Worm (Caenorhabditis elegans): ENCODE results near the gene bra-2.
"Not testable (repeated sequence)": the region's sequence is repeated elsewhere in the genome, so short reads cannot be mapped to it uniquely, and the experiment has no call there.

bra-2 gene

DNA sequence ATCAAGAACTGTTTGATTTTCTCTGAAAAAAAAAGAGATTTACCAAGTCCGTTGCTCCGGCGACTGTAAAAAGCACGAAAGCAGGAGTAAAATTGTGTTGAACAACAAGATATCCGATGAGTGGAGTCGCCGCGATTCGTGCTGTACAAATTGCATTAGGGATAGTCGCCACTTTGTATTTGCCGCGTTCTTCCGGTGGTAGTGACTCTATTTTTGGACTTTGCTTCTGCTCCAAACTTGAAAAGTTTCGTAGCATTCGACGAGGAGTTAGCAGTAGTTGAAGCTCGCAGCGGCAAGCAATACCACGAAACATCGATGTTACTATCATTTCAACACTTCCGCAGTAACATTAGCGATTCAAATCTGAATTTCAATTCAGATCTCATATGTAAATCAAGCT is 1.5 kb upstream of the bra-2 start, which contains the start of gene crls-1:
Gene crls-1 (minus strand): TSS at position 363 of the 400 bp plus-strand sequence.
- TF ChIP-seq gmeb-1 (tag; optimal IDR thresholded peaks at IDR 0.05) (no peak), lsy-2 (tag; optimal IDR thresholded peaks at IDR 0.05) (peak in 1 of 2 experiments; percentile 14), aly-2 (tag; optimal IDR thresholded peaks at IDR 0.05) (no peak), ztf-11 (tag; optimal IDR thresholded peaks at IDR 0.05) (no peak), elt-3 (tag; optimal IDR thresholded peaks at IDR 0.05) (no peak), alr-1 (tag; optimal IDR thresholded peaks at IDR 0.05) (no peak), lin-13 (GFP tag; optimal IDR thresholded peaks at IDR 0.05) (no peak), C34F6.9 (tag; optimal IDR thresholded peaks at IDR 0.05) (no peak)

DNA sequence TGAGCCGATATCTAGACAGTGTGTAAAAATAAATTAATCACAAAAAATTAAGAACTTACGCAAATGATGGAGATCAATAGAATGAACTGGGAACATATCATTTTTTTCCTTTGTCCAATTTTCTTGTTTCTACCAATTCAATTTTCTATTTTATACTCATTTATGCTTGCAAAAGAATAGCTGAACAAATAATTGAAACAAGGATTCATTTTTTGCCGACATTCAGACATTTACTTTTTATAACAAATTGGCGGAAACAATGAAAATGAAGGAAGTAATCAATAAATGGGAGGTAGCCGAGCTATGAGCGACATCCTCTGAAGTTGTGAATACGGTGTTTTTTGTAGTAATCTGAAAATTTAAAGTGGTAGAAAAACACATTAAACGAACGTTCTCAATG is 5.8 kb downstream of the bra-2 start, which contains the start of gene idpp-13:
Gene idpp-13 (minus strand): TSS at position 101 of the 400 bp plus-strand sequence.
- TF ChIP-seq skn-1 (tag; optimal IDR thresholded peaks at IDR 0.05) (no peak), C34F6.9 (tag; optimal IDR thresholded peaks at IDR 0.05) (no peak), snpc-4 (tag; optimal IDR thresholded peaks at IDR 0.05) (no peak), ama-1 (optimal IDR thresholded peaks at IDR 0.05) (no peak), nhr-12 (tag; optimal IDR thresholded peaks at IDR 0.05) (no peak), unc-62 (GFP tag; optimal IDR thresholded peaks at IDR 0.05) (no peak), F13H6.1 (tag; optimal IDR thresholded peaks at IDR 0.05) (no peak), egl-27 (tag; optimal IDR thresholded peaks at IDR 0.05) (no peak), elt-3 (tag; optimal IDR thresholded peaks at IDR 0.05) (no peak), mdl-1 (tag; optimal IDR thresholded peaks at IDR 0.05) (no peak), sma-9 (GFP tag; optimal IDR thresholded peaks at IDR 0.05) (no peak), sma-9 (tag; optimal IDR thresholded peaks at IDR 0.05) (no peak), R02D3.7 (tag; optimal IDR thresholded peaks at IDR 0.05) (no peak), blmp-1 (tag; optimal IDR thresholded peaks at IDR 0.05; ENCODE audit: insufficient read depth) (no peak), ZK546.5 (tag; optimal IDR thresholded peaks at IDR 0.05) (no peak), nhr-25 (tag; optimal IDR thresholded peaks at IDR 0.05) (no peak), sma-3 (GFP tag; optimal IDR thresholded peaks at IDR 0.05) (no peak), nhr-129 (tag; optimal IDR thresholded peaks at IDR 0.05) (no peak), aly-2 (tag; optimal IDR thresholded peaks at IDR 0.05) (no peak), unc-39 (tag; optimal IDR thresholded peaks at IDR 0.05) (no peak)

DNA sequence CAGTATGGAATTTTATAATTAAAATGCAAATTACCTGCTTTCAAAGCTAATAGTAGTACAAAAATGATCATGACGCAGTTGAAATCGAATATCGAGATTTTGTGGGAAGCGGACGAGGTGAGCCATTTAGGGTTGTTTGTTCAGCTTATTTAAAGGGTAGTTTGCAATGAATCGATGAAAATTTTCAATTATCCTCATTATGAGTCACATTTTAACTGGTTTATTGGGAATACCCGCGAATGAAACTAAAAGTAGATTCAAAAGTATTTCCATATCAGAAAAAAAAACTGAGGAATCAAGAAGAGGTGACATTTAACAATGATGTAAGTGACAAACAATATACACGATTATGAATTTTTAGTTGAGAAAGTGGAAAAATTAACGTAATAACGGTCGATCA is 8.3 kb downstream of the bra-2 start, which contains the start of gene F23H11.7:
Gene F23H11.7 (minus strand): TSS at position 101 of the 400 bp plus-strand sequence.
- TF ChIP-seq unc-39 (tag; optimal IDR thresholded peaks at IDR 0.05), result no peak
- no peak for TF ChIP-seq ama-1 (optimal IDR thresholded peaks at IDR 0.05)

DNA sequence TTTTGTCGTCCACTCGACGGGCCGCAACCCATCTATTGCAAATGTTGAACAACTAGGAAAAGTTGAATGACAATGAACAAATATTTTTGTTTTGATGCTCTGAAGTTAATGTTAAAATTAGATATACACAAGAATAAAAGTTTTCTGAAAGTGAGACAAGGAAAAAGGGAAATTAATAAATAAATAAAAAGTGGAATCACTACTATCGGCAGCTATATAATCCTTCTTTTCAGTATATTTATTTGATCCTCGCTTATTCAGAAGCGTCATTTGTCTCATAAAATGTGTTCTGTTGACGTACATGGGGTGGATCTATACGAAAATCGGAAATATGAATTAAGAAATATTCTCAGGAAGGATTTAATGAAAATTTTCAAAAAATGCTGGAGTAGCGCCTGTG is 15.2 kb downstream of the bra-2 start, which contains the start of gene pef-1:
Gene pef-1 (minus strand): TSS at position 101 of the 400 bp plus-strand sequence.
- TF ChIP-seq nhr-77 (tag; optimal IDR thresholded peaks at IDR 0.05), result no peak
- no peak for TF ChIP-seq alr-1 (tag; optimal IDR thresholded peaks at IDR 0.05)
- TF ChIP-seq nhr-25 (tag; optimal IDR thresholded peaks at IDR 0.05), result no peak
- TF ChIP-seq nhr-23 (tag; optimal IDR thresholded peaks at IDR 0.05), result no peak
- TF ChIP-seq lsy-2 (tag; optimal IDR thresholded peaks at IDR 0.05), result no peak
- no peak for TF ChIP-seq ama-1 (optimal IDR thresholded peaks at IDR 0.05)
- no peak for TF ChIP-seq F13H6.1 (tag; optimal IDR thresholded peaks at IDR 0.05)
- no peak for TF ChIP-seq nhr-6 (tag; optimal IDR thresholded peaks at IDR 0.05)
- no peak for TF ChIP-seq crh-2 (tag; optimal IDR thresholded peaks at IDR 0.05)
- no peak for TF ChIP-seq peb-1 (tag; optimal IDR thresholded peaks at IDR 0.05)
- no peak for TF ChIP-seq C34F6.9 (tag; optimal IDR thresholded peaks at IDR 0.05)
- TF ChIP-seq ztf-1 (GFP tag; conservative IDR thresholded peaks at IDR 0.05), result no peak

DNA sequence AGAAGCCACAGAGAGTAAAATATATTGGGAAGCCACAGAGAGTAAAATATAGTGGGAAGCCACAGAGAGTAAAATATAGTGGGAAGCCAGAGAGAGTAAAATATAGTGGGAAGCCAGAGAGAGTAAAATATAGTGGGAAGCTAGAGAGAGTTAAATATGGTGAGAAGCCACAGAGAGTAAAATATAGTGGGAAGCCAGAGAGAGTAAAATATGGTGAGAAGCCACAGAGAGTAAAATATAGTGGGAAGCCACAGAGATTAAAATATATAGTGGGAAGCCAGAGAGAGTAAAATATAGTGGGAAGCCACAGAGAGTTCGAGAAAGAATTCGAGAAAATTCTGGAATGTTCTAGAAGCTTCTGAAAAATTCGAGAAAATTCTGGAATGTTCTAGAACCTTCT is 20.3 kb downstream of the bra-2 start:
- peak; percentile 18 for TF ChIP-seq sma-9 (GFP tag; optimal IDR thresholded peaks at IDR 0.05)
- TF ChIP-seq sma-9 (tag; optimal IDR thresholded peaks at IDR 0.05), result not testable (repeated sequence)

DNA sequence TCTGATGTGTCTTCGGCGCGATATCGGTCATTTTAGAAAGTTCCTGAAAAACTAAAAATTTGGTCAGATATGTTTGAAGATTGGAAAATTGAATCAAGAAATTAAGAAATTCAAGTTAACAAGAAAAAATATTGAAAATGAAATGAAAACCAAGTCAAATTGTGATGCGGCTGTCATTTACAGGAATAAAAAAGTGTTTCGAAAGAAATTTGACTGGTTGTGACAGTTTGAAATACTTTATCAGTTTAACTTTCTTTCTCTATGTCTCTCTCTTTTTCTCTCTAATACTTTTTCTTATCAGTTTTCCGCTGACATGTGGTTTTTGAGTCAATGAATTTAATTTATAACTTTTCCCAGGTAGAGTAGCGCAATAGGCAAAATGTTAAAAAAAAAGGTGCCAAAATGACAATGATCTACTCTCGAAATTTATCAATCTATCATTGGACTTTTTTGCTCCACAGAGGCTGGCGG is 25.0 kb downstream of the bra-2 start, which contains the start of gene fbxa-55:
Gene fbxa-55 (minus strand): TSS at position 51 of the 471 bp plus-strand sequence.
- no peak for TF ChIP-seq mdl-1 (tag; optimal IDR thresholded peaks at IDR 0.05)
- TF ChIP-seq fos-1 (tag; optimal IDR thresholded peaks at IDR 0.05), result peak; percentile 68
